Worm (Caenorhabditis elegans) whole organism, L1 larva: ENCODE data around the gene dsb-1.

ENCODE experiments used
- C04F5.9 ChIP-seq: sonication (generic microtip); optimal IDR thresholded peaks from 2 replicates; lab custom pipeline; 2016; ENCODE audit warnings: missing genetic modification characterization, missing compliant biosample characterization
- C16A3.4 ChIP-seq: fragments of 150-350 bp; optimal IDR thresholded peaks from 2 replicates; lab custom pipeline; 2014; ENCODE audit warnings: missing biosample characterization, missing genetic modification characterization
- ama-1 ChIP-seq: fragments of 150-350 bp; optimal IDR thresholded peaks from 2 replicates; lab custom pipeline; 2014
- blmp-1 ChIP-seq: fragments of 150-350 bp; optimal IDR thresholded peaks from 2 replicates; lab custom pipeline; 2014; ENCODE audit warnings: missing biosample characterization, missing genetic modification characterization
- ceh-63 ChIP-seq: fragments of 200-800 bp; sonication (Bioruptor generic); optimal IDR thresholded peaks from 2 replicates; lab custom pipeline; 2018; ENCODE audit warnings: mild to moderate bottlenecking, missing genetic modification characterization, missing compliant biosample characterization
- ceh-90 ChIP-seq: sonication (generic microtip); optimal IDR thresholded peaks from 2 replicates; lab custom pipeline; 2016; ENCODE audit warnings: missing genetic modification characterization, missing compliant biosample characterization
- dpl-1 ChIP-seq, 3 experiments: fragments of 150-350 bp in 2 of 3; sonication (generic microtip) in 1 of 3; optimal IDR thresholded peaks; 2 replicates each; lab custom pipeline; 2014 to 2017; ENCODE audit warnings: missing biosample characterization in 3 of 3, missing genetic modification characterization in 3 of 3, missing genetic modification reagents in 3 of 3
- dsc-1 ChIP-seq: sonication (generic microtip); optimal IDR thresholded peaks from 2 replicates; lab custom pipeline; 2016; ENCODE audit warnings: mild to moderate bottlenecking, missing genetic modification characterization, missing compliant biosample characterization
- efl-1 ChIP-seq, 4 experiments: fragments of 150-350 bp; optimal IDR thresholded peaks in 3 of 4; peaks in 1 of 4; 1 replicate in 1 of 4; 2 replicates in 3 of 4; lab custom pipeline; 2014; ENCODE audit warnings: missing biosample characterization in 2 of 4, missing genetic modification characterization in 2 of 4, missing genetic modification reagents in 2 of 4
- fkh-10 ChIP-seq: sonication (generic microtip); optimal IDR thresholded peaks from 2 replicates; lab custom pipeline; 2017; ENCODE audit warnings: missing biosample characterization, missing genetic modification reagents, missing genetic modification characterization
- fkh-4 ChIP-seq: sonication (generic microtip); optimal IDR thresholded peaks from 2 replicates; lab custom pipeline; 2016; ENCODE audit warnings: missing compliant biosample characterization, missing genetic modification characterization, borderline replicate concordance
- fkh-8 ChIP-seq: sonication (generic microtip); optimal IDR thresholded peaks from 2 replicates; lab custom pipeline; 2016; ENCODE audit warnings: mild to moderate bottlenecking, missing genetic modification characterization, missing compliant biosample characterization
- hlh-4 ChIP-seq: sonication (generic microtip); optimal IDR thresholded peaks from 2 replicates; lab custom pipeline; 2016; ENCODE audit warnings: mild to moderate bottlenecking, missing genetic modification characterization, missing compliant biosample characterization
- hpl-2 ChIP-seq: fragments of 150-350 bp; optimal IDR thresholded peaks from 2 replicates; lab custom pipeline; 2014; ENCODE audit warnings: missing biosample characterization, missing genetic modification reagents, missing genetic modification characterization
- lin-14 ChIP-seq: fragments of 200-800 bp; sonication (Bioruptor generic); optimal IDR thresholded peaks from 2 replicates; lab custom pipeline; 2018; ENCODE audit warnings: mild to moderate bottlenecking, missing genetic modification characterization, moderate library complexity, missing compliant biosample characterization
- lsy-2 ChIP-seq, 2 experiments: fragments of 150-350 bp; optimal IDR thresholded peaks; 2 replicates each; lab custom pipeline; 2014; ENCODE audit warnings: missing biosample characterization in 2 of 2, missing genetic modification characterization in 2 of 2
- mab-9 ChIP-seq: fragments of 200-800 bp; sonication (Bioruptor generic); IDR thresholded peaks from 2 replicates; pipeline ENCODE4 v1.3.6; 2022; ENCODE audit warnings: missing genetic modification reagents, missing genetic modification characterization, missing compliant biosample characterization
- mdl-1 ChIP-seq, 2 experiments: fragments of 150-350 bp; optimal IDR thresholded peaks; 2 replicates each; lab custom pipeline; 2014 to 2017; ENCODE audit warnings: missing biosample characterization in 2 of 2, missing genetic modification characterization in 2 of 2, inconsistent platforms in 1 of 2
- mef-2 ChIP-seq: fragments of 150-350 bp; optimal IDR thresholded peaks from 2 replicates; lab custom pipeline; 2014; ENCODE audit warnings: missing biosample characterization, missing genetic modification characterization
- mep-1 ChIP-seq: fragments of 150-350 bp; optimal IDR thresholded peaks from 2 replicates; lab custom pipeline; 2014; ENCODE audit warnings: missing biosample characterization, missing genetic modification characterization
- nhr-20 ChIP-seq: sonication (generic microtip); optimal IDR thresholded peaks from 2 replicates; lab custom pipeline; 2016; ENCODE audit warnings: mild to moderate bottlenecking, missing genetic modification characterization, missing compliant biosample characterization
- nhr-85 ChIP-seq: sonication (generic microtip); peaks from one replicate; lab custom pipeline; 2016; ENCODE audit warnings: missing genetic modification characterization, inconsistent platforms, missing compliant biosample characterization
- pax-3 ChIP-seq: fragments of 200-800 bp; sonication (Bioruptor generic); optimal IDR thresholded peaks from 2 replicates; lab custom pipeline; 2018; ENCODE audit warnings: mild to moderate bottlenecking, missing genetic modification characterization, moderate library complexity, missing compliant biosample characterization
- rnt-1 ChIP-seq: sonication (generic microtip); optimal IDR thresholded peaks from 2 replicates; lab custom pipeline; 2016; ENCODE audit warnings: mild to moderate bottlenecking, missing genetic modification characterization, moderate library complexity, missing compliant biosample characterization
- skn-1 ChIP-seq: fragments of 150-350 bp; optimal IDR thresholded peaks from 2 replicates; lab custom pipeline; 2014; ENCODE audit warnings: missing biosample characterization, missing genetic modification characterization
- snu-23 ChIP-seq: sonication (generic microtip); optimal IDR thresholded peaks from 2 replicates; lab custom pipeline; 2016; ENCODE audit warnings: missing genetic modification characterization, missing compliant biosample characterization
- sox-4 ChIP-seq: sonication (generic microtip); optimal IDR thresholded peaks from 2 replicates; lab custom pipeline; 2016; ENCODE audit warnings: missing genetic modification characterization, missing compliant biosample characterization
- swsn-7 ChIP-seq: sonication (generic microtip); optimal IDR thresholded peaks from 2 replicates; lab custom pipeline; 2016; ENCODE audit warnings: missing genetic modification characterization, missing compliant biosample characterization
- tlp-1 ChIP-seq: fragments of 150-350 bp; optimal IDR thresholded peaks from 2 replicates; lab custom pipeline; 2014; ENCODE audit warnings: missing biosample characterization, missing genetic modification characterization
- unc-130 ChIP-seq: fragments of 150-350 bp; optimal IDR thresholded peaks from 2 replicates; lab custom pipeline; 2017; ENCODE audit warnings: missing biosample characterization, missing genetic modification characterization, inconsistent platforms
- zip-4 ChIP-seq: fragments of 200-800 bp; sonication (Bioruptor generic); optimal IDR thresholded peaks from 2 replicates; lab custom pipeline; 2018; ENCODE audit warnings: mild to moderate bottlenecking, missing genetic modification characterization, moderate library complexity, missing compliant biosample characterization
- ztf-4 ChIP-seq: fragments of 150-350 bp; optimal IDR thresholded peaks from 2 replicates; lab custom pipeline; 2014; ENCODE audit warnings: missing biosample characterization, missing genetic modification characterization

The dsb-1 gene

DNA sequence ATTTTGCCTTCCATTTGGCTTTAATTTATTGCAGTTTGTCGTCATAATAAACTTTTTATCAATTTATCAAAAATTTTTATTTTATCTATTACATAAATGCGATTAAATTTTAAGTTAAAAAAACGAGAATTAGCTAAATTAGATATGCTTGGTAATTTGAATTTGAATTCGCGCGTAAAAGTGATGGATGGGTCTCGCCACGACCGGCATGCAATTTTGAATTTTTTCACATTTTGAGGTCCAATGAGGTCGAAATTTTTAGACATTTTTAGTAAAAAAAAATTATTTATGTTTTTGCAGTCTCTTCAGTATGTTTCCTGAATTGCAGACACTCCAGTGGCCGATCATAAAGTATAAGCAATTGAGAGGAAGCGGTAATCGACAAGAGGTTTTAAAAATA is at the start of gene dsb-1:
Gene dsb-1 (plus strand): TSS at position 301 of the 400 bp plus-strand sequence.
- TF ChIP-seq dpl-1 (GFP tag; optimal IDR thresholded peaks at IDR 0.05; lab: Kevin White, UChicago) (peak in 1 of 3 experiments; percentile 6), mdl-1 (tag; optimal IDR thresholded peaks at IDR 0.05; lab: Kevin White, UChicago) (no peak)

DNA sequence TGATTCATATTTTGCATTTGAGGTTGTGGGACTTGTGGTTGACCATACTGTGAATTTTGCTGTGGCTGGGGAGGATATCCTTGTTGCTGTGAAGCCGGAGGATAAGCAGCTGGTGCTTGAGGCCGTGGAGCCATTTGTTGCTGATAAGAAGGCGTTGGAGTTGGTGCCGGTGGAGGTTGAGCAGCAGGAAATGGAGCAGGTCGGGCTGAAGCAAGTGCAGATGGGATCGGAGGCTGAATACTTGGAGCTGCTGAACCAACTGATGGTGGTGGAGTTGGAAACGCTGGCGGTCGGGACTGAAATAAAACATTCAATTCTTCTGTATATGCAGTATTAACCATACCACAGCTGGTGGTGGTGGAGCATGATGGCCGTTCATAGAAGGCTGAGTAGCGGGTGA is 48.7 kb upstream of the dsb-1 start:
- TF ChIP-seq ceh-63: peak; percentile 24
- TF ChIP-seq efl-1 (optimal IDR thresholded peaks at IDR 0.05; lab: Kevin White, UChicago): no peak
- TF ChIP-seq efl-1 (GFP tag; optimal IDR thresholded peaks at IDR 0.05 in 1 of 2; lab: Kevin White, UChicago): peak in 1 of 2 experiments; percentile 30
- TF ChIP-seq nhr-85 (tag; lab: Kevin White, UChicago): no peak
- no peak for TF ChIP-seq ztf-4 (tag; lab: Kevin White, UChicago)
- no peak for TF ChIP-seq ama-1 (lab: Kevin White, UChicago)

DNA sequence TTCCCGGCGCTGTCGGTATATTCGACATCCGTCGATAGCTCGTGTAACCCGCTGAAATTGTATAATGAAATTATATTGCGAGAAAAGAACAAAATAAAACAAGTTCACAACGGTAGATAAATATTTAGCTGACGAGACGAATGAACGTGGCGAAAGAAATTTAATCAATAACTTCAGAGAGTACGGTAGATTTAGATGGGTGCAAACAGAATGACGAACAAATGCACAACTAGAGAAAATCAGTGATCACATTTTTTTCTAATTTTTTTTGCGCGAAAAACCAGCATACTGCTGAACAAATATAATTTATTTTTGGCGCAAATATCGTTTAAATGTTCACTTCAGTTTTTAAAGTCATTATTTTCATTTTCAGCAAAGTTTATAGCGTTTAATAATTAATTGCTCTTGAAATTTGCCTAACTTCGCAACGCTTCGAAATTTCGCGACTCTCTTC is 48.0 kb upstream of the dsb-1 start, which contains the start of gene sec-24.2:
Gene sec-24.2 (minus strand): TSS at position 51 of the 454 bp plus-strand sequence.
- TF ChIP-seq pax-3 (tag; lab: Kevin White, UChicago): no peak
- no peak for TF ChIP-seq dsc-1 (tag; lab: Kevin White, UChicago)
- TF ChIP-seq nhr-20 (tag; lab: Kevin White, UChicago): no peak
- no peak for TF ChIP-seq sox-4 (tag; lab: Kevin White, UChicago)
- TF ChIP-seq rnt-1: no peak
- no peak for TF ChIP-seq mef-2
- TF ChIP-seq, all 84 proteins: peak for 0

DNA sequence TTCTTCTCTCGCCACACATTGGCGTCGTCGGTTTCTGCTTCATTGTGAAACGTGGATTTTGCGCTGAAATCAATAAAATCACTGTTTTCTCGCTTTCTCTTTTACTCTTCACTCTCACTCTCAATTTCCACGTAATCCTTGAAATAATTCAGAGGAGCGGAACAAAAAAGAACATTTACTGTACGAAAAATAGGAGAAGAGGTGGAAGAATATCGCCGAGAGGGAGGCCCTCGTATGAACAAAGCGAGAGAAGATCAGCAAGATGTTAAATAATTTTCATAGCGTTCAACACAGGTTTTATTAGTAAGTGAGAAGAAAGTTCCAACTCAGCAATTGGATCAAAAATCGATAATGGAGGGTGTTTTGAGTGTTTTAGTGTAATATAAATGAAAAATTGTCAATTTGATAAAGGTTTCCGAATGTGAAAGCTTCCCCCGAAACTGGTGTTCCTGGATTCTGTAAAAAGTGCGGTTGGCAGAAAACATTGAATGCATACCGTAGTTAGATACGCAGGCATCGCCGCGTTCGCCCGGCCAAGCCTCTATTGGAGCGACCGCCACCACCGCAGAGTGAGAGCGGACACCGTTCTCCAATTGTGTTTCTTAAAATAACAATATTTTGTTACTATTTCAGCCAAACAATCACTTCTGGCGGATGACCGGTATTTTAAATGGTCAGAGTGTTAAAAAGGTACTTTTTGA is 47.2 kb upstream of the dsb-1 start, which contains the start of the genes ccr-4 and ZC518.8:
Gene ccr-4 (plus strand): TSS at position 151 of the 701 bp plus-strand sequence.
Gene ZC518.8 (minus strand): TSS at position 517 of the 701 bp plus-strand sequence.
- TF ChIP-seq dpl-1 (GFP tag; optimal IDR thresholded peaks at IDR 0.05; lab: Kevin White, UChicago) (peak in 1 of 3 experiments; percentile 9), unc-130 (tag; lab: Kevin White, UChicago) (no peak), hlh-4 (tag; lab: Kevin White, UChicago) (no peak), blmp-1 (tag; lab: Kevin White, UChicago) (peak; percentile 22), fkh-8 (tag; lab: Kevin White, UChicago) (no peak), skn-1 (tag; lab: Kevin White, UChicago) (no peak), swsn-7 (no peak), C16A3.4 (no peak), lsy-2 (tag; optimal IDR thresholded peaks at IDR 0.05; lab: Kevin White, UChicago) (peak; percentile 33 to 87), fkh-10 (GFP tag; lab: Kevin White, UChicago) (no peak)

DNA sequence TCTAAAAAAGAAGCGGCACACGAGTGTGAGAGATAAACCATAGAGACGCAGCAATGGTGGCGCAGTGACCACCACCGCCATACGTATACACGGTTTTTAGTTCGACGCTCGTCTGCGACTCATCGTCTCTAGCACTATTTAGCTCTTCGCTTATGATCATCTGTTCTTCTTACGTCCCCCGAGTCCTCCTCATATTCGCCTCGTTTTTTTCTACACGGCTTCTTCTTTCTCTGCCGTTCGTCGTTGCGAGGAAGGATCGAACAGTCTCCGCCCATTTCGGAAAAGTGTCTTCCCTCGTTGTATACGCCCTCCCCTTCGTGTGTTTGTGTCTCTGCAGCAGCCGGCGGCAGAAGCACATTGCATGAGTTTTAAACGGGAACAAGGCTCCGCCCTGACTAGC is 43.8 kb upstream of the dsb-1 start:
- no peak for TF ChIP-seq efl-1 (optimal IDR thresholded peaks at IDR 0.05; lab: Kevin White, UChicago)
- peak in 1 of 2 experiments; percentile 90 for TF ChIP-seq efl-1 (GFP tag; optimal IDR thresholded peaks at IDR 0.05 in 1 of 2; lab: Kevin White, UChicago)
- TF ChIP-seq lin-14: peak; percentile 15
- TF ChIP-seq nhr-85 (tag; lab: Kevin White, UChicago): no peak

DNA sequence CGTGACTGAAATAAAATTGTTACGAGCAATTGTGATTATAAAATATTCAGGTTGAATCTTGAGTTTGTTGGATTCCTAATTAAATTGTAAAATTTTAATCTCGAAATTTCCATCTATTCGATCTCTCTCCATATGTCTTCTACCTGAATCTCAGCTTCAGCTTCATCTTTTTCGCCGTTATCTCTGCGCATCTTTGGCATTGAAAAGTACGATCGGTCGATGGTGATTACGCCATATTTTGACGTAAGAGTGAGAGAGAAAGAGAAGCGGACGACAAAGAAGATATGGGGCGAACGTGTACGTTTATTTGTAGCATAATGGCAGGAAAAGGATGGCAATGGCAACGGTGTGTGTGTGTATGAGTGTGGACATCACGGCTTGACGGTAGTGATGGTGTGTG is 42.2 kb upstream of the dsb-1 start:
- no peak for TF ChIP-seq C04F5.9 (tag; lab: Kevin White, UChicago)
- peak; percentile 11 for TF ChIP-seq blmp-1 (tag; lab: Kevin White, UChicago)

DNA sequence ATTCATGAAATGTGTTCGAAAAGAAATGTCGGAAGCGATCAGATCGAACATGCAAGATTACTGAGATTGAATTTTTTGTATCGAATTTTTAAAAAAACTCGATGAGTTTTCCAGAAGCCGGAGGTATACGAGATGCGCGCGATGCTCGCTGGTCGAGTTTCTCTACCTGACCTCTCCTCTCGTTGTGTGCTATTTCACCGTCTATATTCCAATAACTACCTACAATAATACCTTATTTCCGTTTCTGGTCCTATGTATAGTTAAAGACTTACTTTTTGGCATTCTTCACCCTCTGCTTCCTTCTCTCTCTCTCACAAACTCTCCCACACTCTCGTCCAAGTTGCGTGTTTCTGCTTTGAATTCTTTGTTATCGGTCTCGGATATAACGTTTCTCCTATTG is 37.4 kb upstream of the dsb-1 start:
- TF ChIP-seq nhr-20 (tag; lab: Kevin White, UChicago): no peak
- TF ChIP-seq mab-9 (GFP tag; lab: Robert Waterston, UW): no peak
- TF ChIP-seq ceh-63: no peak
- no peak for TF ChIP-seq lin-14
- no peak for TF ChIP-seq ceh-90 (tag; lab: Kevin White, UChicago)
- TF ChIP-seq snu-23 (GFP tag; lab: Kevin White, UChicago): no peak
- no peak for TF ChIP-seq hpl-2
- TF ChIP-seq mep-1 (tag; lab: Kevin White, UChicago): no peak
- no peak for TF ChIP-seq fkh-4 (tag; lab: Kevin White, UChicago)
- TF ChIP-seq swsn-7: no peak
- no peak for TF ChIP-seq tlp-1 (tag; lab: Kevin White, UChicago)
- no peak for TF ChIP-seq zip-4 (GFP tag; lab: Kevin White, UChicago)
